Worm (Caenorhabditis elegans): ENCODE measurements around the gene sdz-13.

ce11 chrIV:10870158-10870557 lies 9.3 kb downstream of the sdz-13 start:
- TF ChIP-seq dao-5 (tag; optimal IDR thresholded peaks at IDR 0.05) (no peak), him-1 (tag; optimal IDR thresholded peaks at IDR 0.05) (peak; percentile 1), W03F9.2 (tag; optimal IDR thresholded peaks at IDR 0.05) (no peak)

Measured in whole organism, L4/young adult.